Worm (Caenorhabditis elegans) whole organism, L2 larva: ENCODE measurements around the gene rbc-1.

Source experiments
- R02D3.7 ChIP-seq: fragments of 150-350 bp; optimal IDR thresholded peaks from 2 replicates; lab custom pipeline; 2014; ENCODE audit warnings: missing biosample characterization, missing genetic modification characterization
- mdl-1 ChIP-seq, 2 experiments: fragments of 150-350 bp in 1 of 2; sonication (generic microtip) in 1 of 2; optimal IDR thresholded peaks; 2 replicates each; lab custom pipeline; 2017; ENCODE audit warnings: missing biosample characterization in 2 of 2, missing genetic modification characterization in 2 of 2
- skn-1 ChIP-seq: sonication (generic microtip); optimal IDR thresholded peaks from 2 replicates; lab custom pipeline; 2017; ENCODE audit warnings: missing biosample characterization, missing genetic modification characterization

DNA sequence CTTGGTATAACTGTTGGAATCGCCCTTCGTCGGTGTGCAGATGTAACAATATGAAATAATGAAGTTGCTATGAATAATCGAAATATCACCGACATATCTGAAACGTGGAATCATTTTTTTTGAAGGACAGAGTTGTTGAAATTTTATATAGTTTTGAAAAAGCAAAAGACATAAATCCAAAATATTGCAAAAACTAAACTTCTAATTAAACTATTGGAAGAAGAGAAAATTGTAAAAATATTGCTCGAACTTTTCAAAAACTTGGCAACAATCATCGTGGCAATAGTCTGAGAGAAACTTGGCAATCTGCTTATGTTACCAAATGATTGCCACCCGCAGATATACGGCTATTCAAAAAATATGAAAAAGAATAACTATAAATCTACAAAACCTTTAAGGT lies 34.2 kb downstream of the rbc-1 start, which contains the start of gene F54E4.4:
- TF ChIP-seq skn-1 (tag; lab: Kevin White, UChicago) (no peak), mdl-1 (tag; optimal IDR thresholded peaks at IDR 0.05; lab: Kevin White, UChicago) (no peak), R02D3.7 (tag; lab: Kevin White, UChicago) (no peak)
